Fruit fly (Drosophila melanogaster): ENCODE measurements around the gene CG31368.

The CG31368 gene

DNA sequence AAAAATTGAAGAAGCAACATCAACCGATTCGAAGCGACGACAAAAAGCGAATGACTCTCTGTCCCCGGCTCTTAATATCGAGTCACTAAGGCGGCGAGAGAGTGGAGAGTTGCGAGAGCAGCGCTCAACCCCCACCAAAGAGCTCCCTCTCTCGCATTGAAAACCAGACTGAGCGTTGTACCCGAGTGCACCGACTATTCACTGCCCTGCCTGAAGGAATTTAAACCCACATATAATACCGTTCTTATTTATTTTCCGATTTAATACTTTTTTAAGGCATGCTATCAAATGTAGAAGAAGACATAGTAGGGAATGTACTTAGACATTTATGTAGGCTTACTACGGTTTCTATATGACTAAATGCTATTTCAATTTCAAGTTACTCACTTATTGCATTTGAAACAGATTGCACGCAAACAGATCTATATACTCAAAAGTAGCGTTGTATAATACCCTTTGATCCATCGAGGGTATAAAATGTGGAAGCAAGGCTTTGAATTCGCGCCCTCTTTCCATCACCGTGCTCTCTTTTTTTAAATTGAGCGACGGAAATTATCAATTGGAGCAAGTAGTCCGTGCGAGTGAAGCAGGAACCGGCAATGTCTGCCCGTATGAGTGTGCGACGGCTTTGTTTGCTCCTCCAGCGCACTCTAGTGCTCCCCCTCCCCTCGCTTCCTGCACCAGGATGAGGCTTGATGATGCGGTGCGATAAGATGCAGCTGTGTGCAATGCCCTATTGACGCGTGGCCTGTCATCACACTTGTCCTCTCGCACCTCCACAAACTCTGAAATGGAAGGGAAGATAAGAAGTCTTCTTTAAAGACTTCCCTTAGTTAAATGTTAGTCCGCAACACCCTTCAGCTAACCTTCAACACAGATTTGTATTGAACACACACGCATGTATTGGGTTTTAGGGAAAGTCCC lies 4.8 kb downstream of the CG31368 start, which contains the start of gene mthl5 (continued):
- TF ChIP-seq CG9727 (GFP tag; optimal IDR thresholded peaks at IDR 0.05) (peak; percentile 88), Abd-B (GFP tag; optimal IDR thresholded peaks at IDR 0.05) (peak; percentile 86), Nf-YC (tag; optimal IDR thresholded peaks at IDR 0.05) (no peak), CG4730 (GFP tag; IDR thresholded peaks at IDR 0.05) (peak; percentile 58), CG2120 (GFP tag; optimal IDR thresholded peaks at IDR 0.05) (peak; percentile 81), CG12769 (tag; optimal IDR thresholded peaks at IDR 0.05) (peak; percentile 74), CG18619 (GFP tag; optimal IDR thresholded peaks at IDR 0.05) (peak; percentile 63), CG7556 (GFP tag; optimal IDR thresholded peaks at IDR 0.05) (peak; percentile 88), CG10431 (GFP tag; optimal IDR thresholded peaks at IDR 0.05) (no peak), BtbVII (GFP tag; optimal IDR thresholded peaks at IDR 0.05) (peak; percentile 60), CG8388 (GFP tag; optimal IDR thresholded peaks at IDR 0.05) (peak; percentile 74), prd (optimal IDR thresholded peaks at IDR 0.05) (no peak), prd (GFP tag; IDR thresholded peaks at IDR 0.05) (peak; percentile 82), vvl (GFP tag; IDR thresholded peaks at IDR 0.05) (peak; percentile 88), Nf-YB (GFP tag; optimal IDR thresholded peaks at IDR 0.05) (peak; percentile 62), Dbx (GFP tag; IDR thresholded peaks at IDR 0.05) (peak; percentile 70), CG12104 (GFP tag; optimal IDR thresholded peaks at IDR 0.05) (peak; percentile 58), pita (GFP tag; optimal IDR thresholded peaks at IDR 0.05) (no peak), tin (GFP tag; optimal IDR thresholded peaks at IDR 0.05) (peak; percentile 86), CG12155 (GFP tag; optimal IDR thresholded peaks at IDR 0.05) (peak; percentile 76), cato (GFP tag; optimal IDR thresholded peaks at IDR 0.05; ENCODE audit: borderline replicate concordance) (peak; percentile 78), CG10979 (tag; optimal IDR thresholded peaks at IDR 0.05) (peak; percentile 86), CG33557 (GFP tag; optimal IDR thresholded peaks at IDR 0.05) (peak; percentile 81), peb (GFP tag; IDR thresholded peaks at IDR 0.05) (peak; percentile 62), HHEX (GFP tag; optimal IDR thresholded peaks at IDR 0.05) (peak; percentile 78), amos (GFP tag; IDR thresholded peaks at IDR 0.05; ENCODE audit: partially characterized antibody) (no peak), Lpt (GFP tag; optimal IDR thresholded peaks at IDR 0.05) (no peak), E2f2 (GFP tag; IDR thresholded peaks at IDR 0.05) (peak; percentile 56), insv (GFP tag; optimal IDR thresholded peaks at IDR 0.05) (no peak), CG17612 (GFP tag; IDR thresholded peaks at IDR 0.05) (peak; percentile 21; the same call in 1 of the 2 replicates), tio (GFP tag; optimal IDR thresholded peaks at IDR 0.05) (peak; percentile 77), CG33213 (GFP tag; optimal IDR thresholded peaks at IDR 0.05) (peak; percentile 68), grn (GFP tag; optimal IDR thresholded peaks at IDR 0.05) (peak; percentile 37), D19B (GFP tag; optimal IDR thresholded peaks at IDR 0.05) (peak; percentile 79), CG18476 (GFP tag; optimal IDR thresholded peaks at IDR 0.05) (peak; percentile 54), CG4707 (GFP tag; optimal IDR thresholded peaks at IDR 0.05) (peak; percentile 55), CG2889 (GFP tag; IDR thresholded peaks at IDR 0.05) (no peak), org-1 (GFP tag; optimal IDR thresholded peaks at IDR 0.05) (peak; percentile 83), Side (GFP tag; optimal IDR thresholded peaks at IDR 0.05) (peak; percentile 29), CG7928 (GFP tag; optimal IDR thresholded peaks at IDR 0.05) (no peak), CG7372 (GFP tag; IDR thresholded peaks at IDR 0.05) (peak; percentile 15; the same call in 1 of the 2 replicates), CG6254 (GFP tag; optimal IDR thresholded peaks at IDR 0.05) (peak; percentile 69), CG3163 (GFP tag; optimal IDR thresholded peaks at IDR 0.05) (peak; percentile 72), sens (GFP tag) (peak; percentile 96), CG9609 (GFP tag; optimal IDR thresholded peaks at IDR 0.05) (peak; percentile 73), Optix (GFP tag; IDR thresholded peaks at IDR 0.05) (peak; percentile 71; the same call in 2 of the 3 replicates), tna (GFP tag; IDR thresholded peaks at IDR 0.05; ENCODE audit: partially characterized antibody) (no peak), CG10147 (GFP tag; optimal IDR thresholded peaks at IDR 0.05) (peak; percentile 65)

Measured in whole organism, embryonic.